Fruit fly (Drosophila melanogaster): Measurements from ENCODE around the gene Ctns.

Ctns gene

DNA sequence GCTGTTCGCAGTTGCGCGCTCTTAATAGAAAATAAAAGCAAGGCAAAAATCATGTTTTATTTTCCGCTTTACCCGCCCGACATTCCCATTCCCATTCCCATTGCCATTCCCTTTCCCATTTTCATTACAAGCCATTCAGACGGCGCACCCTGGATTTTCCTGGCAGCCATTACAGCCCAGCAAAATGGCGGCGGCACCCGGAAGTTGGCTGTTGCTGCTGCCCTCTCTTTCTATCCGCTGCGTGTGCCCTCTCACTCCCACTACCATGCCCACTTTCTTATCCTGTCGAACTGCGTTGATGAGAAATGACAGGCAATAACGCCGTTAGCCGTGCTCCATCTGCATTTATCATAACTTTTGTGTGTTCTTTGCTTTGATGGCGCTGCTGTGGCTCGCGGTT lies 29.5 kb upstream of the Ctns start:
- no peak for TF ChIP-seq br (GFP tag; optimal IDR thresholded peaks at IDR 0.05)
- no peak for TF ChIP-seq HLH106 (tag; optimal IDR thresholded peaks at IDR 0.05)
- TF ChIP-seq brk (GFP tag; optimal IDR thresholded peaks at IDR 0.05): no peak
- TF ChIP-seq sv (GFP tag; optimal IDR thresholded peaks at IDR 0.05): no peak
- no peak for TF ChIP-seq lola (GFP tag; optimal IDR thresholded peaks at IDR 0.05)
- no peak for TF ChIP-seq Sp1 (GFP tag; optimal IDR thresholded peaks at IDR 0.05)
- no peak for TF ChIP-seq OdsH (GFP tag; optimal IDR thresholded peaks at IDR 0.05)
- no peak for TF ChIP-seq Dif (GFP tag; optimal IDR thresholded peaks at IDR 0.05; ENCODE audit: partially characterized antibody)
- no peak for TF ChIP-seq pan (optimal IDR thresholded peaks at IDR 0.05)
- no peak for TF ChIP-seq Hr78 (GFP tag; optimal IDR thresholded peaks at IDR 0.05)
- TF ChIP-seq usp (GFP tag; optimal IDR thresholded peaks at IDR 0.05): no peak
- no peak for TF ChIP-seq Hnf4 (GFP tag; optimal IDR thresholded peaks at IDR 0.05)
- TF ChIP-seq N (GFP tag; optimal IDR thresholded peaks at IDR 0.05): no peak
- no peak for TF ChIP-seq foxo (GFP tag; optimal IDR thresholded peaks at IDR 0.05)
- no peak for TF ChIP-seq jim (GFP tag; optimal IDR thresholded peaks at IDR 0.05)
- no peak for TF ChIP-seq ey (GFP tag; optimal IDR thresholded peaks at IDR 0.05)
- TF ChIP-seq Jra (GFP tag; optimal IDR thresholded peaks at IDR 0.05): no peak

DNA sequence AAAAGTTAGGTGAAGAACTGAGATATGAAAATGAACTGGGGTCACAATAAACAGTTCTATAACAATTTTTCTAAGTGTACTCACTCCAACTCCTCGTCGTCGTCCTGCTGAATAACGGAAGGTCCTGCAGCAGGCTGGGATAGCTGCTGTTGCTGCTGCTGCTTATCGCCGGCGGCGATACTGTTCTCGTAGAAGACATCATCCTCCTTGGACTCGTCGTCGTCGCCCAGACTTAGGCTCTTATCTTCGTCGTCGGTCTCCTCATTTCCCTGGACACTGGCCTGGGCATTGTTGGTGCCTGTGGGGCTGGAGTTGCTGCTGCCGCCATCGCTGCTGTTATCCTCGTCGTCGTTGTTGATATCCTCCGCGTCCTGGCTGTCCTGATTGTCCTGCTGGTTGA lies 22.5 kb upstream of the Ctns start:
- no peak for TF ChIP-seq h (GFP tag; optimal IDR thresholded peaks at IDR 0.05)
- no peak for TF ChIP-seq Mio (GFP tag; optimal IDR thresholded peaks at IDR 0.05)
- no peak for TF ChIP-seq rgr (GFP tag; optimal IDR thresholded peaks at IDR 0.05)
- no peak for TF ChIP-seq tai (GFP tag; optimal IDR thresholded peaks at IDR 0.05)
- TF ChIP-seq CG9705 (GFP tag; optimal IDR thresholded peaks at IDR 0.05): no peak
- no peak for TF ChIP-seq Hnf4 (GFP tag; optimal IDR thresholded peaks at IDR 0.05)
- TF ChIP-seq woc (GFP tag; optimal IDR thresholded peaks at IDR 0.05): no peak
- TF ChIP-seq OdsH (GFP tag; optimal IDR thresholded peaks at IDR 0.05): no peak
- no peak for TF ChIP-seq CG32264 (GFP tag; optimal IDR thresholded peaks at IDR 0.05)
- TF ChIP-seq Hr83 (GFP tag; optimal IDR thresholded peaks at IDR 0.05; ENCODE audit: poor library complexity, severe bottlenecking): no peak
- no peak for TF ChIP-seq psq (GFP tag; optimal IDR thresholded peaks at IDR 0.05)

DNA sequence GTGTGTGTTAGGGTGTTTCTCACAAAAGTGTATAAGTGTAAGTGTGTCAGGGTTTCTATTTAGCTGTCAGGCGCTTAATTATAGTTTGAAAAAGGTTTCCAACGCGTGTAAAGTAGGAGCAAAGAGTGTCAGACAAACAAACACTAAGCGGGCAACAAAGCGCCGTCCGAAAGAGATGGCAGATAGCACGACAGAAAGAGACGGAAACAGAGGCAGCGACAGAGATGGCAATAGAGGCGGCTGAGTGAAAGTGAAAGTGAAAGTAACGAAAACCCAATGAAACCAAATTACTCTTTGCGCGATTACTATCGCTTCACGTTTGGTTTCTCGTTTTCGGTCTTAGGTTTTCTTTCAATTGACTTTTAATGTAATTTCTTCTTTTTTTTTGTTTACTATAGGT lies 15.7 kb upstream of the Ctns start:
- TF ChIP-seq Mio (GFP tag; optimal IDR thresholded peaks at IDR 0.05) (no peak), foxo (GFP tag; optimal IDR thresholded peaks at IDR 0.05) (no peak), dl (GFP tag; optimal IDR thresholded peaks at IDR 0.05; ENCODE audit: insufficient read depth in 1 of 2, partially characterized antibody in 2 of 2) (no peak), psq (GFP tag; optimal IDR thresholded peaks at IDR 0.05) (no peak), Hnf4 (GFP tag; optimal IDR thresholded peaks at IDR 0.05) (no peak), dmrt93B (GFP tag; optimal IDR thresholded peaks at IDR 0.05) (no peak), br (GFP tag; optimal IDR thresholded peaks at IDR 0.05) (no peak), brk (GFP tag; optimal IDR thresholded peaks at IDR 0.05) (no peak), Dfd (GFP tag; optimal IDR thresholded peaks at IDR 0.05) (no peak), ey (GFP tag; optimal IDR thresholded peaks at IDR 0.05) (no peak), sv (GFP tag; optimal IDR thresholded peaks at IDR 0.05) (no peak), Hr78 (GFP tag; optimal IDR thresholded peaks at IDR 0.05) (no peak), Hr83 (GFP tag; optimal IDR thresholded peaks at IDR 0.05; ENCODE audit: poor library complexity, severe bottlenecking) (no peak)

DNA sequence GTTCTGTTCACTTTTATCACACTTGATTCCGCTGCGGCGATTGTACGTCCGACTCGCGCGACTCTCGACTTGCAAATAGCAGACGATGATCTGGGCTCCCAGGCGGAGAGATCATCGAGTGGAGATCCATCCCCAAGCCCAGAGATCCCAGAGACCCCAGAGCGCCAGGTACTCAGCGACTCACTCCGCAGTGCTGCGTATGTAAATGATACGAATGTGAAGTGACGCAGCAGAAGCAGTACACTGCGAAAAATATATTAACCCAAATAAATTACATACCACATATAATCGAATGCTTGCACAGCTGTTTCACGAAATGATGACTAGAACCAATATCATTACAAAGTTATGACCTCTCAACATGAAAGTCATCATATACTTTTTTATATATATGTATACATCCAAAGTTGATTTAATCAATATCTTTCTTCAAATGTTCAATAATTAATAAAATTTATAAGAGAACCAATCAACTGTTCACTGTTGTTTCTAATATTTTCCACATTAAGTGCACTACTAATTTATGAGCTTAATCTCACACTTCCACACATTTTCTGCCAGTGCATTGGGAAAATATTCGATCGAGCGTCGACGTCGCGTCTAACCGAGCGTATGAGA lies 8.6 kb upstream of the Ctns start, which contains the start of gene CG17111:
Gene CG17111 (minus strand): TSS at position 51 of the 618 bp plus-strand sequence.
- TF ChIP-seq Mio (GFP tag; optimal IDR thresholded peaks at IDR 0.05): no peak
- TF ChIP-seq Hnf4 (GFP tag; optimal IDR thresholded peaks at IDR 0.05): no peak
- TF ChIP-seq h (GFP tag; optimal IDR thresholded peaks at IDR 0.05): peak; percentile 43
- TF ChIP-seq N (GFP tag; optimal IDR thresholded peaks at IDR 0.05): no peak
- no peak for TF ChIP-seq Hr83 (GFP tag; optimal IDR thresholded peaks at IDR 0.05; ENCODE audit: poor library complexity, severe bottlenecking)
- TF ChIP-seq foxo (GFP tag; optimal IDR thresholded peaks at IDR 0.05): peak in 1 of 2 experiments; percentile 19
- TF ChIP-seq rgr (GFP tag; optimal IDR thresholded peaks at IDR 0.05): peak; percentile 2
- no peak for TF ChIP-seq Vsx2 (GFP tag; optimal IDR thresholded peaks at IDR 0.05; ENCODE audit: partially characterized antibody)
- no peak for TF ChIP-seq GATAd (GFP tag; optimal IDR thresholded peaks at IDR 0.05)
- TF ChIP-seq OdsH (GFP tag; optimal IDR thresholded peaks at IDR 0.05): peak; percentile 3
- peak; percentile 29 for TF ChIP-seq sv (GFP tag; optimal IDR thresholded peaks at IDR 0.05)
- TF ChIP-seq CG32264 (GFP tag; optimal IDR thresholded peaks at IDR 0.05): no peak
- no peak for TF ChIP-seq usp (GFP tag; optimal IDR thresholded peaks at IDR 0.05)
- no peak for TF ChIP-seq Rel (GFP tag; optimal IDR thresholded peaks at IDR 0.05)
- TF ChIP-seq Rel (tag; optimal IDR thresholded peaks at IDR 0.05): no peak
- TF ChIP-seq fru (GFP tag; optimal IDR thresholded peaks at IDR 0.05): peak; percentile 8
- TF ChIP-seq HLH106 (tag; optimal IDR thresholded peaks at IDR 0.05): peak; percentile 35
